Worm (Caenorhabditis elegans): Measurements from ENCODE around the gene Y39A1A.18.

- TF ChIP-seq pqm-1 (tag; optimal IDR thresholded peaks at IDR 0.05): no peak
- no peak for TF ChIP-seq ama-1 (optimal IDR thresholded peaks at IDR 0.05)
- no peak for TF ChIP-seq nhr-28 (tag; optimal IDR thresholded peaks at IDR 0.05)
- no peak for TF ChIP-seq ceh-82 (tag; optimal IDR thresholded peaks at IDR 0.05)
- TF ChIP-seq ztf-11 (tag; optimal IDR thresholded peaks at IDR 0.05): no peak
- no peak for TF ChIP-seq egl-27 (tag; optimal IDR thresholded peaks at IDR 0.05)
- TF ChIP-seq elt-2 (tag; optimal IDR thresholded peaks at IDR 0.05): no peak
- no peak for TF ChIP-seq skn-1 (tag; optimal IDR thresholded peaks at IDR 0.05)
- TF ChIP-seq zag-1 (tag; optimal IDR thresholded peaks at IDR 0.05): no peak
- no peak for TF ChIP-seq elt-3 (tag; optimal IDR thresholded peaks at IDR 0.05)
- TF ChIP-seq ZK546.5 (tag; optimal IDR thresholded peaks at IDR 0.05): no peak
- TF ChIP-seq aly-2 (tag; optimal IDR thresholded peaks at IDR 0.05): no peak
- TF ChIP-seq fkh-10 (GFP tag; optimal IDR thresholded peaks at IDR 0.05): no peak
Measured at ce11 chrIII:10658394-10658793, 35.9 kb downstream of the Y39A1A.18 start.
